Worm (Caenorhabditis elegans): Measurements from ENCODE around the gene lips-3.

lips-3 gene

ce11 chrIII:4616071-4616571, at the start of gene lips-3:
Gene lips-3, plus strand, starts transcription at chrIII:4616528.
- TF ChIP-seq scrt-1 (GFP tag; IDR thresholded peaks at IDR 0.05) (no peak), B0310.2 (tag; optimal IDR thresholded peaks at IDR 0.05) (no peak), hnd-1 (tag; optimal IDR thresholded peaks at IDR 0.05) (no peak), tbx-37 (GFP tag; conservative IDR thresholded peaks at IDR 0.05) (no peak), pes-1 (GFP tag; IDR thresholded peaks at IDR 0.05) (no peak), hmbx-1 (tag; optimal IDR thresholded peaks at IDR 0.05) (no peak), ceh-13 (GFP tag; optimal IDR thresholded peaks at IDR 0.05) (no peak), flt-1 (GFP tag; IDR thresholded peaks at IDR 0.05) (no peak), tbx-11 (GFP tag; IDR thresholded peaks at IDR 0.05) (no peak), sea-1 (GFP tag; conservative IDR thresholded peaks at IDR 0.05) (no peak), tra-4 (tag; optimal IDR thresholded peaks at IDR 0.05) (no peak), ets-7 (tag; optimal IDR thresholded peaks at IDR 0.05) (no peak), hmg-4 (GFP tag; optimal IDR thresholded peaks at IDR 0.05) (no peak), ceh-36 (tag; optimal IDR thresholded peaks at IDR 0.05) (no peak), F13C5.2 (tag; optimal IDR thresholded peaks at IDR 0.05) (no peak), ama-1 (optimal IDR thresholded peaks at IDR 0.05) (no peak)

- TF ChIP-seq ets-7 (tag; optimal IDR thresholded peaks at IDR 0.05) (no peak), aly-1 (tag; optimal IDR thresholded peaks at IDR 0.05) (no peak), ceh-36 (tag; optimal IDR thresholded peaks at IDR 0.05) (no peak), ama-1 (optimal IDR thresholded peaks at IDR 0.05) (no peak), ceh-13 (GFP tag; optimal IDR thresholded peaks at IDR 0.05) (no peak), tra-4 (tag; optimal IDR thresholded peaks at IDR 0.05) (no peak), pes-1 (GFP tag; IDR thresholded peaks at IDR 0.05) (no peak), F13C5.2 (tag; optimal IDR thresholded peaks at IDR 0.05) (no peak), B0310.2 (tag; optimal IDR thresholded peaks at IDR 0.05) (no peak), scrt-1 (GFP tag; IDR thresholded peaks at IDR 0.05) (no peak), tbx-37 (GFP tag; conservative IDR thresholded peaks at IDR 0.05) (no peak), hnd-1 (tag; optimal IDR thresholded peaks at IDR 0.05) (no peak), flt-1 (GFP tag; IDR thresholded peaks at IDR 0.05) (no peak), tbx-11 (GFP tag; IDR thresholded peaks at IDR 0.05) (no peak), sea-1 (GFP tag; conservative IDR thresholded peaks at IDR 0.05) (no peak), hmbx-1 (tag; optimal IDR thresholded peaks at IDR 0.05) (no peak), hmg-4 (GFP tag; optimal IDR thresholded peaks at IDR 0.05) (no peak)
Measured at ce11 chrIII:4568030-4568429, 48.3 kb upstream of the lips-3 start, which contains the start of gene mlcd-1. Gene mlcd-1, minus strand, starts transcription at chrIII:4568130.

DNA sequence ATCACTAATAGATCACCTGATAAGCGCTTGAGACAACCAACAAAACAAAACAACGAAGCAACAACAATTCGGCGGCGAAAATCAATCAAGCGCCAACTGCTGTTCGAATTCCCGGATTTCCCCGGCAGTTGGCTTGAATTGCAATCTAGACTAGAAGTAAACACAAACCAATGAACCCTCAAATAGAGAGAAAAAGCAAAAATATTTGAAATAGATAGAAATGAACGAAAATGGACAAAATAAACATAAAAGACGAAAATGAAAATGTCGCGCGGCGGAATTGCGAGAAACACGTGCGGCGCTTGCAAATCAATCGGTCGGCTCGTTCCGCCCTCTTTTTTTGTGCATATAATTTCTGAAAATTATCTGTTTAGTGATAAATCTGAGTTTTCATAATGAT, 47.9 kb upstream of the lips-3 start, which contains the start of gene idhg-1:
idhg-1 (plus strand) TSS at position 343 of the 400 bp plus-strand sequence.
- TF ChIP-seq hmg-4 (GFP tag; optimal IDR thresholded peaks at IDR 0.05) (peak; percentile 97), hmbx-1 (tag; optimal IDR thresholded peaks at IDR 0.05) (peak; percentile 85), tra-4 (tag; optimal IDR thresholded peaks at IDR 0.05) (peak; percentile 93), pes-1 (GFP tag; IDR thresholded peaks at IDR 0.05) (peak; percentile 97), tbx-37 (GFP tag; conservative IDR thresholded peaks at IDR 0.05) (peak; percentile 94), hnd-1 (tag; optimal IDR thresholded peaks at IDR 0.05) (peak; percentile 87), ama-1 (optimal IDR thresholded peaks at IDR 0.05) (no peak), ceh-13 (GFP tag; optimal IDR thresholded peaks at IDR 0.05) (peak; percentile 98), B0310.2 (tag; optimal IDR thresholded peaks at IDR 0.05) (peak; percentile 91), ets-7 (tag; optimal IDR thresholded peaks at IDR 0.05) (peak; percentile 96), flt-1 (GFP tag; IDR thresholded peaks at IDR 0.05) (peak; percentile 93), tbx-11 (GFP tag; IDR thresholded peaks at IDR 0.05) (peak; percentile 98), scrt-1 (GFP tag; IDR thresholded peaks at IDR 0.05) (peak; percentile 93), ceh-36 (tag; optimal IDR thresholded peaks at IDR 0.05) (peak; percentile 92), aly-1 (tag; optimal IDR thresholded peaks at IDR 0.05) (peak; percentile 94), sea-1 (GFP tag; conservative IDR thresholded peaks at IDR 0.05) (peak; percentile 98), F13C5.2 (tag; optimal IDR thresholded peaks at IDR 0.05) (peak; percentile 88)

ce11 chrIII:4578385-4578903, 37.9 kb upstream of the lips-3 start, which contains the start of the genes sel-5 and wdr-48:
Gene sel-5, minus strand, starts transcription at chrIII:4578437.
Gene wdr-48, plus strand, starts transcription at chrIII:4578853.
- TF ChIP-seq B0310.2 (tag; optimal IDR thresholded peaks at IDR 0.05) (no peak), hmg-4 (GFP tag; optimal IDR thresholded peaks at IDR 0.05) (no peak), flt-1 (GFP tag; IDR thresholded peaks at IDR 0.05) (0 out of 2 replicates have a peak, but pooled peaks have one; percentile 16)

DNA sequence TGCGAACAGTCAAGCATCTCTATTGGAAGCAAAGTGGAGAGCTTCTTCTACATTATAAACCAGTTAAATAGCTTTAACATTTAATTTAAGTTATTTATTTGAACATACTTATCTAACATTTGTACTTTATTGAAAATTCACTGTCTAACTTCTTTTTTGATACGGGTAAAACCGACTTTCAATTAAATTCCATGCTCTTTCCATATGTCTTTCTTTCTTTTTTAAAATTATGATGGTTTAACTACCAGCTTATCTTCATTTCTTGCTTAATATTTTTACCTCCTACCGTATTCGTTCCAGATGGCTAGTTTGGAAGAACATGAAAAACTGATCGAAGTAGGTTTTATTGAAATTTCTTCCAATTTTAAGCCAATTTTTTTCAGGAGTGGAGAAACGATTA, 34.8 kb upstream of the lips-3 start, which contains the start of gene F35G12.12:
F35G12.12 (plus strand) TSS at position 301 of the 400 bp plus-strand sequence.
- TF ChIP-seq ama-1 (optimal IDR thresholded peaks at IDR 0.05) (no peak), sea-1 (GFP tag; conservative IDR thresholded peaks at IDR 0.05) (no peak), aly-1 (tag; optimal IDR thresholded peaks at IDR 0.05) (no peak), ceh-13 (GFP tag; optimal IDR thresholded peaks at IDR 0.05) (no peak), hmbx-1 (tag; optimal IDR thresholded peaks at IDR 0.05) (no peak), tra-4 (tag; optimal IDR thresholded peaks at IDR 0.05) (no peak), tbx-37 (GFP tag; conservative IDR thresholded peaks at IDR 0.05) (no peak), ceh-36 (tag; optimal IDR thresholded peaks at IDR 0.05) (no peak), B0310.2 (tag; optimal IDR thresholded peaks at IDR 0.05) (no peak), tbx-11 (GFP tag; IDR thresholded peaks at IDR 0.05) (no peak), flt-1 (GFP tag; IDR thresholded peaks at IDR 0.05) (no peak), scrt-1 (GFP tag; IDR thresholded peaks at IDR 0.05) (no peak), pes-1 (GFP tag; IDR thresholded peaks at IDR 0.05) (no peak), hnd-1 (tag; optimal IDR thresholded peaks at IDR 0.05) (no peak), hmg-4 (GFP tag; optimal IDR thresholded peaks at IDR 0.05) (no peak), ets-7 (tag; optimal IDR thresholded peaks at IDR 0.05) (no peak), F13C5.2 (tag; optimal IDR thresholded peaks at IDR 0.05) (no peak)

- TF ChIP-seq ama-1 (optimal IDR thresholded peaks at IDR 0.05) (no peak), hnd-1 (tag; optimal IDR thresholded peaks at IDR 0.05) (no peak), tbx-11 (GFP tag; IDR thresholded peaks at IDR 0.05) (no peak), F13C5.2 (tag; optimal IDR thresholded peaks at IDR 0.05) (no peak), ceh-36 (tag; optimal IDR thresholded peaks at IDR 0.05) (no peak), scrt-1 (GFP tag; IDR thresholded peaks at IDR 0.05) (no peak), pes-1 (GFP tag; IDR thresholded peaks at IDR 0.05) (no peak), sea-1 (GFP tag; conservative IDR thresholded peaks at IDR 0.05) (no peak), ets-7 (tag; optimal IDR thresholded peaks at IDR 0.05) (no peak), B0310.2 (tag; optimal IDR thresholded peaks at IDR 0.05) (no peak), tra-4 (tag; optimal IDR thresholded peaks at IDR 0.05) (no peak), aly-1 (tag; optimal IDR thresholded peaks at IDR 0.05) (no peak), hmbx-1 (tag; optimal IDR thresholded peaks at IDR 0.05) (no peak)
Measured at ce11 chrIII:4584068-4584566, 32.2 kb upstream of the lips-3 start, which contains the start of gene F35G12.5. Gene F35G12.5, plus strand, starts transcription at chrIII:4584118.
